Worm (Caenorhabditis elegans) whole organism, midembryonic: Measurements from ENCODE around the gene dmd-3.

ENCODE experiments used
- T22C8.4 ChIP-seq: fragments of 200-800 bp; sonication (Bioruptor generic); IDR thresholded peaks from 2 replicates; pipeline ENCODE4 v1.3.6; 2022; ENCODE audit warnings: missing genetic modification characterization, missing compliant biosample characterization
- cog-1 ChIP-seq: sonication (generic microtip); optimal IDR thresholded peaks from 2 replicates; lab custom pipeline; 2016; ENCODE audit warnings: missing genetic modification characterization, missing compliant biosample characterization
- flt-1 ChIP-seq: fragments of 200-800 bp; sonication (Bioruptor generic); IDR thresholded peaks from 2 replicates; pipeline ENCODE4 v1.3.6; 2022; ENCODE audit warnings: missing genetic modification characterization, missing compliant biosample characterization
- klf-2 ChIP-seq: fragments of 200-800 bp; sonication (Bioruptor generic); conservative IDR thresholded peaks from 2 replicates; pipeline ENCODE4 v1.3.6; 2022; ENCODE audit warnings: missing genetic modification reagents, missing genetic modification characterization, missing compliant biosample characterization
- med-1 ChIP-seq: sonication (generic microtip); optimal IDR thresholded peaks from 2 replicates; lab custom pipeline; 2017; ENCODE audit warnings: missing genetic modification characterization, mild to moderate bottlenecking, missing compliant biosample characterization, antibody characterized with exemption, missing genetic modification reagents; ENCODE audit not compliant: insufficient read depth
- tab-1 ChIP-seq: fragments of 200-800 bp; sonication (Bioruptor generic); IDR thresholded peaks from 2 replicates; pipeline ENCODE4 v1.3.6; 2022; ENCODE audit warnings: missing genetic modification characterization, missing compliant biosample characterization
- ztf-23 ChIP-seq: fragments of 200-800 bp; sonication (Bioruptor generic); IDR thresholded peaks from 2 replicates; pipeline ENCODE4 v1.3.6; 2022; ENCODE audit warnings: missing genetic modification reagents, missing genetic modification characterization, missing compliant biosample characterization

DNA sequence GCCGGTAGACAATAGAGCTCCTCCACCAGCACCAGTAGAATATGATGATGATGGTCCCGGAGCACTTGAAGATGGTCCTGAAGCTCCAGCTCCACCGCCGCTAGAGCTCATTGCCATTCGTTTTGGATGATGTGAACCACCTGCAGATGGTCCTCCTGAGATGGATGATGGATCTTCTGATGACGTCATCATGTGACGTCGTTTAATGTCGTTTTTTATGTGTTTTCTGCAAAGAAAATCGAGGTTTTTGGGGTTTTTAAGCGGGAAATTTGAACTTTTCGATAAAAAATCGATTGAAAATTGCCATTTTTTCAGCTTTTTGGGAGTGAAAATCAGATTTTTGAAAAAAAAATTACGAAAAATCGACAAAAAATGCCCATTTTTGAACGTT lies 18.9 kb downstream of the dmd-3 start:
- TF ChIP-seq med-1 (GFP tag; lab: Kevin White, UChicago) (no peak), flt-1 (GFP tag; lab: Robert Waterston, UW) (no peak), tab-1 (GFP tag; lab: Robert Waterston, UW) (no peak), cog-1 (tag; lab: Kevin White, UChicago) (no peak), T22C8.4 (GFP tag; lab: Robert Waterston, UW) (no peak), klf-2 (GFP tag; lab: Robert Waterston, UW) (no peak), ztf-23 (GFP tag; lab: Robert Waterston, UW) (no peak)
